Worm (Caenorhabditis elegans): ENCODE results near the gene pigc-1.

DNA sequence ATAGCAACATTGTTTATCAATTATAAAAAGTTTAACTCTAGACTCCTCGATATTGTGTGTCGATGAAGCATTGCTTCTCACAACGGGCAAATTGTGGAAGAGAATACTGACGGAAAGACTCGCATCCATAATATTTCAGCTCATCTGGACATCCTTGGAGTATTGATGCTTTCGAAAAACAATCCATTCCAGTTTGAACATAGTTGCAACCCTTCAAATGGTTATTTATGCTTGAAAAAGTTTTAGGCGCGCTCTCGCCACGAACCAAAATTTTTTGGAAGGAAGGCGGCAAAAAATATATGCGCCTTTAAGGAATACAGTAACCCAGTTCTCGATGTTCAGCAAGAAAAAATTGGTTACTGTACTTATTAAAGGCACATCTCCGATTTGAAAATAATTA lies 20.5 kb downstream of the pigc-1 start:
- TF ChIP-seq ama-1 (optimal IDR thresholded peaks at IDR 0.05): no peak
- no peak for TF ChIP-seq scrt-1 (GFP tag; IDR thresholded peaks at IDR 0.05)
- no peak for TF ChIP-seq ceh-36 (tag; optimal IDR thresholded peaks at IDR 0.05)
- no peak for TF ChIP-seq tra-4 (tag; optimal IDR thresholded peaks at IDR 0.05)
- TF ChIP-seq hnd-1 (tag; optimal IDR thresholded peaks at IDR 0.05): no peak
